Worm (Caenorhabditis elegans): ENCODE measurements around the gene acr-17.
A peak's percentile ranks its signal among the peaks of the same experiment; 100 is the strongest.

The acr-17 gene

ce11 chrV:2600543-2600942, 7.9 kb upstream of the acr-17 start (continued):
- TF ChIP-seq pha-4 (GFP tag; IDR thresholded peaks at IDR 0.05): peak; percentile 93
- peak; percentile 16 for TF ChIP-seq pha-4 (tag; optimal IDR thresholded peaks at IDR 0.05)
- TF ChIP-seq spr-1 (tag; optimal IDR thresholded peaks at IDR 0.05): peak; percentile 67
- 0 out of 2 replicates have a peak, but pooled peaks have one; percentile 41 for TF ChIP-seq mxl-2 (GFP tag; conservative IDR thresholded peaks at IDR 0.05)
- peak; percentile 8 for TF ChIP-seq mxl-3 (GFP tag; optimal IDR thresholded peaks at IDR 0.05)
- TF ChIP-seq nhr-28 (tag; optimal IDR thresholded peaks at IDR 0.05): peak; percentile 56
- TF ChIP-seq ceh-62 (tag; optimal IDR thresholded peaks at IDR 0.05): no peak
- TF ChIP-seq tra-1 (GFP tag; IDR thresholded peaks at IDR 0.05): peak; percentile 85
- TF ChIP-seq hmg-1.1 (GFP tag; IDR thresholded peaks at IDR 0.05): peak; percentile 96
- TF ChIP-seq madf-9 (GFP tag; conservative IDR thresholded peaks at IDR 0.05): peak; percentile 86
- peak; percentile 36 for TF ChIP-seq F10B5.3 (tag; optimal IDR thresholded peaks at IDR 0.05)
- no peak for TF ChIP-seq daf-8 (GFP tag; IDR thresholded peaks at IDR 0.05)
- TF ChIP-seq attf-4 (tag; optimal IDR thresholded peaks at IDR 0.05): no peak
- TF ChIP-seq hlh-30 (tag; optimal IDR thresholded peaks at IDR 0.05; ENCODE audit: insufficient read depth): peak; percentile 18
- TF ChIP-seq hlh-11 (tag; optimal IDR thresholded peaks at IDR 0.05): peak; percentile 72
- no peak for TF ChIP-seq zip-2 (tag; optimal IDR thresholded peaks at IDR 0.05)
- TF ChIP-seq duxl-1 (tag; optimal IDR thresholded peaks at IDR 0.05; ENCODE audit: poor library complexity): peak; percentile 44
- TF ChIP-seq arid-1 (GFP tag; conservative IDR thresholded peaks at IDR 0.05): peak; percentile 72
- TF ChIP-seq mep-1 (tag; optimal IDR thresholded peaks at IDR 0.05): peak; percentile 73
- TF ChIP-seq nhr-48 (tag; optimal IDR thresholded peaks at IDR 0.05): peak; percentile 40
- TF ChIP-seq F37D6.2 (tag; optimal IDR thresholded peaks at IDR 0.05): peak; percentile 82
- peak; percentile 74 for TF ChIP-seq lin-29 (GFP tag; IDR thresholded peaks at IDR 0.05)
- TF ChIP-seq Y48G9A.11 (GFP tag; IDR thresholded peaks at IDR 0.05): peak; percentile 79
- TF ChIP-seq ZK546.5 (tag; optimal IDR thresholded peaks at IDR 0.05): no peak
- peak; percentile 27 for TF ChIP-seq nhr-6 (tag; optimal IDR thresholded peaks at IDR 0.05)
- peak; percentile 44 for TF ChIP-seq nhr-77 (tag; optimal IDR thresholded peaks at IDR 0.05)
- TF ChIP-seq D1046.2 (GFP tag; IDR thresholded peaks at IDR 0.05): peak; percentile 70; the same call in 1 of the 2 replicates
- TF ChIP-seq daf-16 (GFP tag; optimal IDR thresholded peaks at IDR 0.05): no peak
- peak; percentile 42 for TF ChIP-seq daf-16 (tag; optimal IDR thresholded peaks at IDR 0.05)
- TF ChIP-seq unc-62 (GFP tag; optimal IDR thresholded peaks at IDR 0.05 in 1 of 2): peak in 1 of 2 experiments; percentile 98
- no peak for TF ChIP-seq unc-62 (tag; optimal IDR thresholded peaks at IDR 0.05)
- TF ChIP-seq dmd-6 (GFP tag; IDR thresholded peaks at IDR 0.05): peak; percentile 92
- TF ChIP-seq dve-1 (tag; optimal IDR thresholded peaks at IDR 0.05; ENCODE audit: insufficient read depth): peak; percentile 81
- no peak for TF ChIP-seq zag-1 (tag; optimal IDR thresholded peaks at IDR 0.05)
- no peak for TF ChIP-seq cey-2 (tag; optimal IDR thresholded peaks at IDR 0.05; ENCODE audit: borderline replicate concordance, insufficient read depth)
- peak; percentile 85 for TF ChIP-seq mdt-29 (GFP tag; IDR thresholded peaks at IDR 0.05)
- no peak for TF ChIP-seq jun-1 (tag; optimal IDR thresholded peaks at IDR 0.05)
- TF ChIP-seq zfp-2 (tag; optimal IDR thresholded peaks at IDR 0.05): peak; percentile 62
- peak; percentile 99 for TF ChIP-seq lin-38 (GFP tag; IDR thresholded peaks at IDR 0.05)
- 0 out of 2 replicates have a peak, but pooled peaks have one; percentile 59 for TF ChIP-seq tag-97 (GFP tag; IDR thresholded peaks at IDR 0.05)
- peak; percentile 72 for TF ChIP-seq ZK337.2 (GFP tag; IDR thresholded peaks at IDR 0.05)
- TF ChIP-seq madf-5 (GFP tag; IDR thresholded peaks at IDR 0.05): no peak
- TF ChIP-seq lim-7 (GFP tag; IDR thresholded peaks at IDR 0.05): no peak; the same call in 1 of the 2 replicates
- peak; percentile 79 for TF ChIP-seq saeg-2 (GFP tag; IDR thresholded peaks at IDR 0.05)
- TF ChIP-seq vab-7 (GFP tag; IDR thresholded peaks at IDR 0.05): peak; percentile 83
- TF ChIP-seq fkh-10 (GFP tag; optimal IDR thresholded peaks at IDR 0.05): peak; percentile 39
- TF ChIP-seq ceh-82 (tag; optimal IDR thresholded peaks at IDR 0.05): no peak
- peak; percentile 94 for TF ChIP-seq ceh-20 (GFP tag; IDR thresholded peaks at IDR 0.05)
- peak; percentile 92 for TF ChIP-seq nhr-42 (GFP tag; IDR thresholded peaks at IDR 0.05)
- peak; percentile 77 for TF ChIP-seq nhr-102 (tag; optimal IDR thresholded peaks at IDR 0.05)
- TF ChIP-seq T26A8.4 (GFP tag; IDR thresholded peaks at IDR 0.05): peak; percentile 88
- 0 out of 2 replicates have a peak, but pooled peaks have one; percentile 33 for TF ChIP-seq dmd-8 (GFP tag; IDR thresholded peaks at IDR 0.05)
